Fruit fly (Drosophila melanogaster): ENCODE results near the gene CG8064.

The CG8064 gene

DNA sequence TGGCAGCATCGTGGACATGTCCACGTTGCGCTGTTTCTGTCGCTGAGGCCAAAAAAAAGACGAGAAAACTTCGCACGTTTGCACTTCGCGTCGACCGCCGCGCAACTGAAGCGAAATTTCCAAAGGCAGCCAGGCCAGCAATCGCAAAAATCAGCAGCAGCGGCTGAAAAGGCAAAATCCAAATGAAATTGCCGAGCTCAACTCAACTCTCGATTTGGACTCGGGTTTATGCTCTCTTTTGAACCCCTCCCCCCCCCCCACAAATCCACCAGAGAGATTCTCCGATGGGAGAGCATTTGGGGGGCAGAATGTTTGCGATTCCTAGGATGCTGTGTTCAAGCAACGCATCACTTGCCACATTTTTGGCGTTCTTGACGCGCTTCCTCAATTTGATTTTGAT lies 30.9 kb downstream of the CG8064 start, which contains the start of gene PKD (continued):
- peak; percentile 51; the same call in 1 of the 2 replicates for TF ChIP-seq CG42726 (GFP tag; IDR thresholded peaks at IDR 0.05; ENCODE audit: partially characterized antibody)
- TF ChIP-seq wdn (GFP tag; IDR thresholded peaks at IDR 0.05): 0 out of 2 replicates have a peak, but pooled peaks have one; percentile 36
- TF ChIP-seq dmrt99B (tag; optimal IDR thresholded peaks at IDR 0.05): no peak
- peak; percentile 24 for TF ChIP-seq CG34376 (GFP tag; optimal IDR thresholded peaks at IDR 0.05)
- TF ChIP-seq CG10543 (GFP tag; optimal IDR thresholded peaks at IDR 0.05): peak; percentile 16
- TF ChIP-seq CG10979 (tag; optimal IDR thresholded peaks at IDR 0.05): no peak
- peak; percentile 80 for TF ChIP-seq abd-A (tag; optimal IDR thresholded peaks at IDR 0.05)
- TF ChIP-seq nom (GFP tag; optimal IDR thresholded peaks at IDR 0.05): no peak
- TF ChIP-seq prd (optimal IDR thresholded peaks at IDR 0.05): no peak
- TF ChIP-seq prd (GFP tag; IDR thresholded peaks at IDR 0.05): 0 out of 3 replicates have a peak, but pooled peaks have one; percentile 16
- 0 out of 2 replicates have a peak, but pooled peaks have one; percentile 19 for TF ChIP-seq bbx (GFP tag; IDR thresholded peaks at IDR 0.05; ENCODE audit: partially characterized antibody)
- no peak for TF ChIP-seq dati (GFP tag; IDR thresholded peaks at IDR 0.05)
- TF ChIP-seq so (GFP tag; IDR thresholded peaks at IDR 0.05): 0 out of 3 replicates have a peak, but pooled peaks have one; percentile 25
- TF ChIP-seq Drgx (GFP tag; IDR thresholded peaks at IDR 0.05): peak; percentile 41; the same call in 1 of the 2 replicates
- no peak for TF ChIP-seq usp (GFP tag; optimal IDR thresholded peaks at IDR 0.05)
- TF ChIP-seq Hey (tag; optimal IDR thresholded peaks at IDR 0.05): no peak
- TF ChIP-seq CG13287 (GFP tag; IDR thresholded peaks at IDR 0.05; ENCODE audit: partially characterized antibody): peak; percentile 8; the same call in 1 of the 2 replicates
- TF ChIP-seq z (GFP tag; IDR thresholded peaks at IDR 0.05): peak; percentile 54; the same call in 1 of the 3 replicates
- 0 out of 4 replicates have a peak, but pooled peaks have one; percentile 53 for TF ChIP-seq chinmo (GFP tag; IDR thresholded peaks at IDR 0.05; ENCODE audit: partially characterized antibody)
- TF ChIP-seq CG2889 (GFP tag; IDR thresholded peaks at IDR 0.05): no peak
- TF ChIP-seq chn (GFP tag; optimal IDR thresholded peaks at IDR 0.05): no peak
- TF ChIP-seq CG14667 (GFP tag; IDR thresholded peaks at IDR 0.05): no peak
- TF ChIP-seq CG14050 (GFP tag; IDR thresholded peaks at IDR 0.05): no peak
- peak; percentile 41 for TF ChIP-seq scrt (GFP tag; optimal IDR thresholded peaks at IDR 0.05)
- TF ChIP-seq CG10565 (GFP tag; optimal IDR thresholded peaks at IDR 0.05): no peak
- no peak for TF ChIP-seq CG12659 (GFP tag; optimal IDR thresholded peaks at IDR 0.05)

DNA sequence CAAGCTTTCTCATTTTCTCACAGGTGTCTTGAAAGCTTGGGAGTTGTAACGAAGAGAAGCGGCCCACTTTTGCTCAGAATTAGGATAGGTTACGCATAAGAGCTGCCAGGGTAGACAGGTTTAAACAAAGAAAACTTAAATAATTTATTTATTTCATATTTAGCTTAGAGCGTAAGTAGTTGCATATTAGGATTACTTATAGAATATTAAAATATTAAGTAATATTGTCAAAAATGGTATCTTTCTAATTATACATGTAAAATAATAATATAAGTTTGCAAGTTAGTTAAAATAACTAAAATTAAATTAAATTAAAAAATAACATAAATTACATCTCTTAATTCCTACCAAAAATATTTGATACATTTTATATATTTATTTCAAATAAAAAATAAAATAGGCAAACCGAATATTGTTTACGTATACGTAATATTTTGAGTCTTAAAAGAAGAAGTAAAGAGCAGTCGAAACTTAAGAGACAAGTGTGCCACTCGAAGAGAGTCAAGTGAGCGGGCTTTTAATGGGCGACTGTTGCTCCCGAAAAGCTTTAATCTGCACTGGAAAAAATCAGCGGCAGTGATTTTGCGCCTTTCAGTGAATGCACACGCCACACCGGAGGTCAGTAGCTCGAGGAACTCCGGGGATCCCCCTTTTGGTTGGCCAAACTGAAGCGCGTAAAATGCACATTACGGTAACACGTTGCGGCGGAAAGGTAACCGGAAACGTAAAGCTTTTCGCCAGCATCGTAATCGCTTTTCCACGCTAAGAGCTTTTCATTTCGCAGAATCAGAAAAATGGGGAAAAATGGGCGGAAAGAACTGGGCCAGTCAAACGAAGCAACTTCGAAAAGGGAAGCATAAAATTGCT lies 31.6 kb downstream of the CG8064 start:
- TF ChIP-seq CG3065 (GFP tag; optimal IDR thresholded peaks at IDR 0.05) (no peak), ftz-f1 (GFP tag; optimal IDR thresholded peaks at IDR 0.05) (no peak), CG10147 (GFP tag; optimal IDR thresholded peaks at IDR 0.05) (no peak), BEAF-32 (GFP tag; optimal IDR thresholded peaks at IDR 0.05) (no peak), esg (GFP tag; conservative IDR thresholded peaks at IDR 0.05) (0 out of 2 replicates have a peak, but pooled peaks have one; percentile 19), Med (GFP tag) (peak; percentile 93), MBD-R2 (GFP tag; IDR thresholded peaks at IDR 0.05) (peak; percentile 21; the same call in 1 of the 2 replicates), jing (GFP tag; optimal IDR thresholded peaks at IDR 0.05) (no peak), CG10274 (GFP tag; optimal IDR thresholded peaks at IDR 0.05) (no peak), CG18011 (GFP tag; optimal IDR thresholded peaks at IDR 0.05) (peak; percentile 14), CG8388 (GFP tag; optimal IDR thresholded peaks at IDR 0.05) (no peak), Oli (tag; optimal IDR thresholded peaks at IDR 0.05) (no peak), ranshi (GFP tag; IDR thresholded peaks at IDR 0.05) (0 out of 2 replicates have a peak, but pooled peaks have one; percentile 10), CG9215 (GFP tag; IDR thresholded peaks at IDR 0.05) (no peak), dimm (GFP tag; IDR thresholded peaks at IDR 0.05) (no peak), CG1529 (GFP tag; optimal IDR thresholded peaks at IDR 0.05) (no peak), maf-S (GFP tag; optimal IDR thresholded peaks at IDR 0.05) (no peak), CG6683 (GFP tag; optimal IDR thresholded peaks at IDR 0.05) (no peak), eve (GFP tag; optimal IDR thresholded peaks at IDR 0.05) (no peak), CG32772 (GFP tag; IDR thresholded peaks at IDR 0.05) (no peak), Tbp (GFP tag; optimal IDR thresholded peaks at IDR 0.05) (no peak), Hr39 (optimal IDR thresholded peaks at IDR 0.05) (no peak), CG12071 (GFP tag; optimal IDR thresholded peaks at IDR 0.05) (peak; percentile 63)

Measured in whole organism, embryonic.